Fruit fly (Drosophila melanogaster): ENCODE results near the gene hwt.

- TF ChIP-seq pan (optimal IDR thresholded peaks at IDR 0.05) = no peak
- TF ChIP-seq CG8478 (optimal IDR thresholded peaks at IDR 0.05) = no peak
Observed at dm6 chrX:12592121-12592466, 23.8 kb upstream of the hwt start, which contains the start of gene LIMK1.

Data from whole organism.